Fruit fly (Drosophila melanogaster) Kc167 (cell line): Measurements from ENCODE around the gene ovo.

Experiments
- Sin3A ChIP-seq: fragments of >200 bp; optimal IDR thresholded peaks from 2 replicates; lab custom pipeline; 2018; ENCODE audit warnings: missing external identifiers
- h ChIP-seq: fragments of >200 bp; optimal IDR thresholded peaks from 3 replicates; lab custom pipeline; 2018; ENCODE audit warnings: missing external identifiers
- insv ChIP-seq: fragments of >200 bp; optimal IDR thresholded peaks from 3 replicates; lab custom pipeline; 2018; ENCODE audit warnings: missing external identifiers
- psq ChIP-seq: fragments of >200 bp; optimal IDR thresholded peaks from 2 replicates; lab custom pipeline; 2017; ENCODE audit warnings: missing external identifiers
- ttk ChIP-seq: sonication (Bioruptor generic); optimal IDR thresholded peaks from 2 replicates; lab custom pipeline; 2017; ENCODE audit warnings: missing external identifiers

DNA sequence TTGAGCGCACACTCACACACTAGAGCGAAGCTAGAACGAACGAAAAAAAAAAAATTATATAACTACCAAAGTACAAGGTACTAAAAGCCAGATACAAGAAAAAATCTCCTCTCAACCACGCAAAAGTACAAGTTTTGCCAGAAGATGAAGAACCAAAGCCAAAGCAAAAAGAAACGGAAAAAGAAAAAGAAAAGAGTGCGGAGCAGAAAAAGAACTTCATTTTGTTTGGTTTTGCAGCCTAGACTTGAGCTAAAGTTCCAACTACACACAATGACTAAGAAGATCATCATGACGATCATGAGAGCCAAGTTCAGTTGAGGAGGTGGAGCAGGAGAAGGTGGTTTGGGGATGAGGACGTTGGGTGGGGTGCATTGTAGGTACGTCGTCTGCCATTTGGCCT lies 3.0 kb downstream of the ovo start:
- TF ChIP-seq h (lab: Kevin White, UChicago), result no peak
- no peak for TF ChIP-seq psq (lab: Kevin White, UChicago)
- no peak for TF ChIP-seq ttk (lab: Kevin White, UChicago)
- no peak for TF ChIP-seq Sin3A (lab: Kevin White, UChicago)
- TF ChIP-seq insv (lab: Kevin White, UChicago), result no peak
